Worm (Caenorhabditis elegans): ENCODE results near the gene F35B3.7.

- TF ChIP-seq ztf-23 (GFP tag; IDR thresholded peaks at IDR 0.05) (no peak), flt-1 (GFP tag; IDR thresholded peaks at IDR 0.05) (no peak), ztf-29 (GFP tag; IDR thresholded peaks at IDR 0.05) (no peak), tab-1 (GFP tag; IDR thresholded peaks at IDR 0.05) (no peak), cog-1 (tag; optimal IDR thresholded peaks at IDR 0.05) (no peak)
Measured at ce11 chrX:16994417-16994816, 48.5 kb downstream of the F35B3.7 start.

Data from whole organism, midembryonic.